Fruit fly (Drosophila melanogaster): ENCODE measurements around the gene Or22a.

Or22a gene

DNA sequence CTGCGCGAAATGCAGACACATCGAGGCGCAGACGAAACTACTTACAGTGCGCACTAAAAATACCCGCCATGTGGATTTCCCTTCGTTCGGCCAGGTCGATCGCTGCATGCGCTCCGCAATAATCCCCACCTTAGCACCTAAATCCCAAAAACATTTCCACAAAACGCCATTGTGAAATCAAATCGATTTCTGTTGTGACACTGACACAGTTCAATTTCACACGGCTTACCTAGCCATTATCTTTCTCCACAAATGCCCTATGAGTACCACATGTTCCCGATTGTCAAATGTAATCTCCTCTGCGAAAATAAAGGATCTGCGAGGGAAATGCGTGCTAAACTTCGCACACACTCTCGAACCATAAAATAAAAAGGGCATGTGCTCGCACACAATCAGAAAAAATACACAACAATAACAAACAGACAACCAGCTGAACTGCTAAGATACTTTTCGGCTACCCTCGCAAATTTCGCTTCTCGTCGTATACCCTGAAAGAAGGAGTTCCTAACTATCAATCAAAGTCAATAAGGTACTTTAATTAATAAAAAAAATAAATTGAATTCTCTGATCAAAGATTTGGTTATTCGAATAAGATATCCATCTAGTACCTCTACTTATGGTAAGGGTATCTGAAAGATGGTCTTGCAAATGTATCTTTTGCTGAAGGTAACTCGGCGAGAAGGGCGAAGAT is 34.2 kb upstream of the Or22a start (continued):
- TF ChIP-seq CG2129 (GFP tag; IDR thresholded peaks at IDR 0.05; ENCODE audit: partially characterized antibody), result no peak
- no peak for TF ChIP-seq sqz (GFP tag; optimal IDR thresholded peaks at IDR 0.05)
- no peak for TF ChIP-seq Six4 (GFP tag; optimal IDR thresholded peaks at IDR 0.05)
- TF ChIP-seq NC2β (GFP tag; optimal IDR thresholded peaks at IDR 0.05), result no peak
- TF ChIP-seq CG3407 (GFP tag; optimal IDR thresholded peaks at IDR 0.05), result no peak
- no peak for TF ChIP-seq crol (GFP tag; IDR thresholded peaks at IDR 0.05)
- TF ChIP-seq danr (GFP tag; IDR thresholded peaks at IDR 0.05), result no peak
- no peak for TF ChIP-seq cato (GFP tag; optimal IDR thresholded peaks at IDR 0.05; ENCODE audit: borderline replicate concordance)
- 0 out of 3 replicates have a peak, but pooled peaks have one; percentile 47 for TF ChIP-seq CG11456 (GFP tag; IDR thresholded peaks at IDR 0.05)
- no peak for TF ChIP-seq CG11723 (GFP tag; optimal IDR thresholded peaks at IDR 0.05)
- 0 out of 2 replicates have a peak, but pooled peaks have one; percentile 19 for TF ChIP-seq CG31441 (GFP tag; IDR thresholded peaks at IDR 0.05)
- TF ChIP-seq CG6689 (GFP tag; IDR thresholded peaks at IDR 0.05), result peak; percentile 44; the same call in 1 of the 2 replicates
- no peak for TF ChIP-seq al (GFP tag; IDR thresholded peaks at IDR 0.05)
- peak; percentile 63; the same call in 1 of the 2 replicates for TF ChIP-seq stc (GFP tag; IDR thresholded peaks at IDR 0.05)
- no peak for TF ChIP-seq gsb-n (tag; optimal IDR thresholded peaks at IDR 0.05)
- no peak for TF ChIP-seq klu (GFP tag; IDR thresholded peaks at IDR 0.05)
- TF ChIP-seq dmrt99B (tag; optimal IDR thresholded peaks at IDR 0.05), result peak; percentile 12
- TF ChIP-seq CG12236 (GFP tag; optimal IDR thresholded peaks at IDR 0.05), result no peak
- TF ChIP-seq CG34224 (GFP tag; IDR thresholded peaks at IDR 0.05; ENCODE audit: partially characterized antibody), result no peak
- no peak for TF ChIP-seq Sry-δ (GFP tag; optimal IDR thresholded peaks at IDR 0.05)
- no peak for TF ChIP-seq lov (optimal IDR thresholded peaks at IDR 0.05)
- no peak for TF ChIP-seq lov (GFP tag; IDR thresholded peaks at IDR 0.05)
- peak; percentile 33; the same call in 1 of the 3 replicates for TF ChIP-seq row (GFP tag; IDR thresholded peaks at IDR 0.05)
- no peak for TF ChIP-seq CG10147 (GFP tag; optimal IDR thresholded peaks at IDR 0.05)
- TF ChIP-seq dysf (GFP tag; IDR thresholded peaks at IDR 0.05), result peak; percentile 46; the same call in 1 of the 3 replicates
- TF ChIP-seq Med (GFP tag), result peak; percentile 61
- TF ChIP-seq CG9817 (tag; optimal IDR thresholded peaks at IDR 0.05), result no peak
- no peak for TF ChIP-seq Atf6 (GFP tag; IDR thresholded peaks at IDR 0.05)
- no peak for TF ChIP-seq CG3726 (GFP tag; IDR thresholded peaks at IDR 0.05)
- peak; percentile 70 for TF ChIP-seq CG14441 (GFP tag; IDR thresholded peaks at IDR 0.05)
- no peak for TF ChIP-seq Abd-B (GFP tag; optimal IDR thresholded peaks at IDR 0.05)
- no peak for TF ChIP-seq bcd (GFP tag; optimal IDR thresholded peaks at IDR 0.05)
- TF ChIP-seq Jarid2 (GFP tag; optimal IDR thresholded peaks at IDR 0.05), result peak; percentile 14
- no peak for TF ChIP-seq crp (GFP tag; optimal IDR thresholded peaks at IDR 0.05)
- TF ChIP-seq CG15601 (tag; optimal IDR thresholded peaks at IDR 0.05), result no peak
- no peak for TF ChIP-seq CG5245 (GFP tag; optimal IDR thresholded peaks at IDR 0.05)
- no peak for TF ChIP-seq pita (GFP tag; optimal IDR thresholded peaks at IDR 0.05)
- TF ChIP-seq phol (tag; optimal IDR thresholded peaks at IDR 0.05), result peak; percentile 43
- TF ChIP-seq CG18262 (tag; optimal IDR thresholded peaks at IDR 0.05), result peak; percentile 22
- peak; percentile 35; the same call in 1 of the 3 replicates for TF ChIP-seq so (GFP tag; IDR thresholded peaks at IDR 0.05)
- no peak for TF ChIP-seq bigmax (GFP tag; optimal IDR thresholded peaks at IDR 0.05)
- TF ChIP-seq CG32772 (GFP tag; IDR thresholded peaks at IDR 0.05), result no peak
- no peak for TF ChIP-seq BtbVII (GFP tag; optimal IDR thresholded peaks at IDR 0.05)
- no peak for TF ChIP-seq peb (GFP tag; IDR thresholded peaks at IDR 0.05)
- no peak for TF ChIP-seq mam (GFP tag; optimal IDR thresholded peaks at IDR 0.05)
- TF ChIP-seq nmo (GFP tag; optimal IDR thresholded peaks at IDR 0.05), result no peak
- TF ChIP-seq pnt (GFP tag; optimal IDR thresholded peaks at IDR 0.05), result peak; percentile 6
- TF ChIP-seq D19B (GFP tag; optimal IDR thresholded peaks at IDR 0.05), result no peak
- TF ChIP-seq pan (optimal IDR thresholded peaks at IDR 0.05), result no peak
- TF ChIP-seq pan (GFP tag; optimal IDR thresholded peaks at IDR 0.05 in 1 of 2, IDR thresholded peaks at IDR 0.05 in 1 of 2), result peak in 1 of 2 experiments; percentile 51
